Worm (Caenorhabditis elegans): ENCODE results near the gene lips-6.

ce11 chrIV:12035422-12035821 is 19.9 kb upstream of the lips-6 start:
- TF ChIP-seq cog-1 (tag; optimal IDR thresholded peaks at IDR 0.05), result no peak
- TF ChIP-seq flt-1 (GFP tag; IDR thresholded peaks at IDR 0.05), result no peak
- no peak for TF ChIP-seq T22C8.4 (GFP tag; IDR thresholded peaks at IDR 0.05)
- TF ChIP-seq ref-1 (GFP tag; conservative IDR thresholded peaks at IDR 0.05), result no peak
